Worm (Caenorhabditis elegans): Measurements from ENCODE around the gene str-209.
"Not testable (repeated sequence)": the region's sequence is repeated elsewhere in the genome, so short reads cannot be mapped to it uniquely, and the experiment has no call there.

str-209 gene

DNA sequence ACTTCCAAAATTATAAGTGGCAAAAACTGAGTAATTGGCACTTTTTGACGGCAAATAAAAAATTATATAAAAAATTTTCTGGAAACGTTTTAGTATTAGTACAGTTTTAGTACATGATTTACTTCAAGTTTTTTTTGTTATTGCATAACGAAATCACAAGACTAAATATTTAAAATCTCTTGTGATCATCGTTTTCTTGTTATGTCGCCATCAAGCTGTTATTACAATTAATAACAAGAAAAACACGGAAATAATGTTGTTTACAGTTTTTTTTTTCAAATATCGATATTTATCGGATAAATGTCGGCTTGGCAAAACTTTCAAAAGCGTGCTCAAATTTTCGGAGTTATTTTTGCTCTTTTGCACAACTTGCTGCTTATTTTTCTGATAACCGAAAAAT lies at the start of gene str-209:
Gene str-209, plus strand, starts transcription at position 301 of the 400 bp plus-strand sequence.
- TF ChIP-seq cey-2 (tag; optimal IDR thresholded peaks at IDR 0.05; ENCODE audit: borderline replicate concordance, insufficient read depth) (no peak), F10B5.3 (tag; optimal IDR thresholded peaks at IDR 0.05) (no peak), ceh-32 (tag; optimal IDR thresholded peaks at IDR 0.05; ENCODE audit: poor library complexity) (no peak), nhr-42 (GFP tag; IDR thresholded peaks at IDR 0.05) (no peak), jun-1 (tag; optimal IDR thresholded peaks at IDR 0.05) (no peak), nhr-76 (tag; optimal IDR thresholded peaks at IDR 0.05) (no peak), ztf-7 (tag; optimal IDR thresholded peaks at IDR 0.05) (no peak), lsy-2 (tag; optimal IDR thresholded peaks at IDR 0.05) (no peak), nhr-48 (tag; optimal IDR thresholded peaks at IDR 0.05) (no peak), Y105C5A.15 (GFP tag; IDR thresholded peaks at IDR 0.05) (no peak)

DNA sequence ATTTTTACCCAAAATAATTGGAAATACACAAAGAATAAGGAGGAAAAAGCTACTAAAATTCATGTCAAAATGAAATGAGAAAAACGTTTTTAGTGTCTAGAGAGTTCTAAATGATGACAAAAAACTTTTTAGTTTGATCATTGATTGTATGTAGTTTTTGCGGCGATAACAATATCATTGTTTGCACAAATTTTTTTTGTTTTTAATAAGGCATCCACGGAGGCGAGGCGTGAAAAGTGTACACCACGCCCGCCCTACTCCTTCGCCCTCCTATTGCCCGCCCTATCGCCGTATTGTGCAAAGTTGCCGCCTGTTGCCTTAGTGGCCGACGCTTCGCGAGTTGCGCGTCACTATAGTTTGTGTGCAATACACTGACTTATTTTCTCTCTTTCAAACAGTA lies 48.7 kb upstream of the str-209 start, which contains the start of gene ugt-10:
Gene ugt-10, minus strand, starts transcription at position 101 of the 400 bp plus-strand sequence.
- TF ChIP-seq unc-62 (GFP tag; optimal IDR thresholded peaks at IDR 0.05 in 1 of 2): peak in 1 of 2 experiments; percentile 75
- TF ChIP-seq unc-62 (tag; optimal IDR thresholded peaks at IDR 0.05): not testable (repeated sequence)

- TF ChIP-seq pqm-1 (tag; optimal IDR thresholded peaks at IDR 0.05) (no peak), F44E2.7 (GFP tag; IDR thresholded peaks at IDR 0.05) (no peak), nhr-28 (tag; optimal IDR thresholded peaks at IDR 0.05) (peak; percentile 7), mep-1 (tag; optimal IDR thresholded peaks at IDR 0.05) (no peak), hmg-1.1 (GFP tag; IDR thresholded peaks at IDR 0.05) (no peak)
These were observed 47.7 kb upstream of the str-209 start, which contains the start of gene ugt-67 for ce11 chrV:4901074-4901473. ugt-67 (plus strand) TSS chrV:4901374.

ce11 chrV:4903696-4904095 lies 45.0 kb upstream of the str-209 start, which contains the start of gene ugt-8:
ugt-8 (plus strand) TSS chrV:4903930.
- TF ChIP-seq lsy-2 (tag; optimal IDR thresholded peaks at IDR 0.05) (no peak), nhr-28 (tag; optimal IDR thresholded peaks at IDR 0.05) (peak; percentile 100), Y75B8A.6 (GFP tag; IDR thresholded peaks at IDR 0.05) (no peak), attf-4 (tag; optimal IDR thresholded peaks at IDR 0.05) (no peak), mdl-1 (tag; optimal IDR thresholded peaks at IDR 0.05) (peak in 1 of 2 experiments; percentile 0)

DNA sequence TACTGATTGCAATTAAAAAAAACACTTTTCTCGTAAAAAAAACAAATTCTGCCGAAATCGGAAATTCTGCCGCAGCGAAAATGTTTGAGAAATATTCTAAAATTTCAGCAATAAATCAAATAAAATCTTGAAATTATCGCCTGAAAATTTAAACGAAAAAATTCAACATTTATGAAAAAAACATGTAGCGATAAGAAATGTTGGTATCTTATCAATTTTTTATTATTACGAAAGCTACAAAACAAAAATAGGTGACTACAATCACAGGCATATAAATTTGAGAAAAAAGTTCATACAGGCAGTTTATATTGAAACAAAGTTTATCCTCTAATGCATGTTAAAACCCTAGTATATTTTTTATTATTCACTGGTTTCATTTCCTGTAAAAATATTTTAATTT lies 42.8 kb upstream of the str-209 start, which contains the start of gene ugt-14:
Gene ugt-14, plus strand, starts transcription at position 301 of the 400 bp plus-strand sequence.
- TF ChIP-seq nhr-28 (tag; optimal IDR thresholded peaks at IDR 0.05) (peak; percentile 88), zfp-3 (GFP tag; conservative IDR thresholded peaks at IDR 0.05) (no peak)

ce11 chrV:4908591-4908990 lies 40.1 kb upstream of the str-209 start, which contains the start of gene ugt-13:
ugt-13 (plus strand) TSS chrV:4908884.
- TF ChIP-seq mep-1 (tag; optimal IDR thresholded peaks at IDR 0.05) (peak; percentile 61), cey-2 (tag; optimal IDR thresholded peaks at IDR 0.05; ENCODE audit: borderline replicate concordance, insufficient read depth) (peak; percentile 47), hmg-1.1 (GFP tag; IDR thresholded peaks at IDR 0.05) (no peak), aha-1 (tag) (peak; percentile 73), egl-27 (tag; optimal IDR thresholded peaks at IDR 0.05) (no peak), nhr-102 (tag; optimal IDR thresholded peaks at IDR 0.05) (peak; percentile 33), dve-1 (tag; optimal IDR thresholded peaks at IDR 0.05; ENCODE audit: insufficient read depth) (no peak), nhr-28 (tag; optimal IDR thresholded peaks at IDR 0.05) (peak; percentile 94), nhr-48 (tag; optimal IDR thresholded peaks at IDR 0.05) (peak; percentile 39), Y5F2A.4 (GFP tag; optimal IDR thresholded peaks at IDR 0.05) (no peak), hlh-30 (tag; optimal IDR thresholded peaks at IDR 0.05; ENCODE audit: insufficient read depth) (peak; percentile 9), ztf-7 (tag; optimal IDR thresholded peaks at IDR 0.05) (peak; percentile 97), lin-15B (tag; optimal IDR thresholded peaks at IDR 0.05) (no peak), lsy-2 (tag; optimal IDR thresholded peaks at IDR 0.05) (peak in 1 of 2 experiments; percentile 28)

- no peak for TF ChIP-seq F49E8.2 (tag; optimal IDR thresholded peaks at IDR 0.05; ENCODE audit: borderline replicate concordance)
- TF ChIP-seq hlh-11 (tag; optimal IDR thresholded peaks at IDR 0.05): peak; percentile 16
- TF ChIP-seq aha-1 (tag): peak; percentile 32
- peak; percentile 43 for TF ChIP-seq nhr-28 (tag; optimal IDR thresholded peaks at IDR 0.05)
- no peak for TF ChIP-seq rbr-2 (tag; optimal IDR thresholded peaks at IDR 0.05)
- TF ChIP-seq mdl-1 (tag; optimal IDR thresholded peaks at IDR 0.05): peak in 1 of 2 experiments; percentile 33
- TF ChIP-seq arid-1 (GFP tag; conservative IDR thresholded peaks at IDR 0.05): no peak
- no peak for TF ChIP-seq lin-1 (GFP tag; IDR thresholded peaks at IDR 0.05)
- peak; percentile 19 for TF ChIP-seq nhr-48 (tag; optimal IDR thresholded peaks at IDR 0.05)
- TF ChIP-seq ztf-11 (tag; optimal IDR thresholded peaks at IDR 0.05): no peak
- no peak for TF ChIP-seq hlh-30 (tag; optimal IDR thresholded peaks at IDR 0.05; ENCODE audit: insufficient read depth)
- no peak for TF ChIP-seq lin-29 (GFP tag; IDR thresholded peaks at IDR 0.05)
- no peak for TF ChIP-seq pqm-1 (tag; optimal IDR thresholded peaks at IDR 0.05)
These were observed 36.4 kb upstream of the str-209 start, which contains the start of gene H23N18.5 for ce11 chrV:4912313-4912712. H23N18.5 (minus strand) TSS chrV:4912381.
